Fruit fly (Drosophila melanogaster): Measurements from ENCODE around the gene SNF4Agamma.

SNF4Agamma gene

dm6 chr3R:21151090-21151870 lies 10.7 kb downstream of the SNF4Agamma start:
- TF ChIP-seq fd59A (GFP tag; optimal IDR thresholded peaks at IDR 0.05) (no peak), Met (GFP tag; optimal IDR thresholded peaks at IDR 0.05) (peak; percentile 47), CG9139 (GFP tag; optimal IDR thresholded peaks at IDR 0.05) (no peak), CG4318 (GFP tag; optimal IDR thresholded peaks at IDR 0.05) (no peak), net (GFP tag; optimal IDR thresholded peaks at IDR 0.05) (peak; percentile 40), achi (GFP tag; optimal IDR thresholded peaks at IDR 0.05) (peak; percentile 23), CG8119 (GFP tag; IDR thresholded peaks at IDR 0.05) (peak; percentile 52; the same call in 2 of the 3 replicates), fd85E (GFP tag; optimal IDR thresholded peaks at IDR 0.05) (no peak), dac (GFP tag; optimal IDR thresholded peaks at IDR 0.05) (no peak), fkh (GFP tag; optimal IDR thresholded peaks at IDR 0.05) (no peak), Eip75B (GFP tag; optimal IDR thresholded peaks at IDR 0.05) (no peak), Sox14 (GFP tag; optimal IDR thresholded peaks at IDR 0.05) (peak; percentile 13), ss (GFP tag; optimal IDR thresholded peaks at IDR 0.05) (no peak), OdsH (GFP tag; optimal IDR thresholded peaks at IDR 0.05) (peak; percentile 45), CG7368 (GFP tag; optimal IDR thresholded peaks at IDR 0.05) (no peak), vri (GFP tag; optimal IDR thresholded peaks at IDR 0.05) (peak; percentile 35), topi (GFP tag; optimal IDR thresholded peaks at IDR 0.05) (peak; percentile 23), CG3032 (tag; optimal IDR thresholded peaks at IDR 0.05) (peak; percentile 4), CG10669 (GFP tag; optimal IDR thresholded peaks at IDR 0.05) (no peak), cyc (GFP tag; optimal IDR thresholded peaks at IDR 0.05) (no peak), Smox (GFP tag; optimal IDR thresholded peaks at IDR 0.05) (peak; percentile 41), CG11902 (GFP tag; optimal IDR thresholded peaks at IDR 0.05) (no peak), svp (GFP tag) (peak; percentile 54), Sox102F (GFP tag; optimal IDR thresholded peaks at IDR 0.05) (peak; percentile 8), CG3919 (GFP tag; optimal IDR thresholded peaks at IDR 0.05) (no peak), pdm3 (GFP tag; optimal IDR thresholded peaks at IDR 0.05) (peak; percentile 27), CG6276 (GFP tag; optimal IDR thresholded peaks at IDR 0.05) (no peak), CG11294 (GFP tag; IDR thresholded peaks at IDR 0.05) (peak; percentile 44; the same call in 1 of the 2 replicates), spab (GFP tag; optimal IDR thresholded peaks at IDR 0.05) (no peak), CG6854 (GFP tag; optimal IDR thresholded peaks at IDR 0.05) (no peak), Hr38 (GFP tag; optimal IDR thresholded peaks at IDR 0.05) (no peak), CG8319 (GFP tag; optimal IDR thresholded peaks at IDR 0.05) (no peak), CG6792 (GFP tag; optimal IDR thresholded peaks at IDR 0.05) (no peak), CG32006 (GFP tag; optimal IDR thresholded peaks at IDR 0.05) (peak; percentile 32), Eip78C (GFP tag) (peak; percentile 55), Lpt (GFP tag; optimal IDR thresholded peaks at IDR 0.05) (peak; percentile 5), Blimp-1 (GFP tag; optimal IDR thresholded peaks at IDR 0.05) (no peak), Ets21C (GFP tag; optimal IDR thresholded peaks at IDR 0.05) (peak; percentile 5), eg (GFP tag; IDR thresholded peaks at IDR 0.05) (peak; percentile 62; the same call in 1 of the 3 replicates), Gug (GFP tag; IDR thresholded peaks at IDR 0.05) (peak; percentile 65; the same call in 1 of the 2 replicates), CG31627 (GFP tag; optimal IDR thresholded peaks at IDR 0.05) (peak; percentile 48), CG1621 (tag; optimal IDR thresholded peaks at IDR 0.05) (no peak), dsx (GFP tag; optimal IDR thresholded peaks at IDR 0.05; ENCODE audit: poor library complexity, severe bottlenecking) (no peak), Sox15 (GFP tag; optimal IDR thresholded peaks at IDR 0.05) (no peak), Eip93F (GFP tag; optimal IDR thresholded peaks at IDR 0.05) (no peak), acj6 (GFP tag; optimal IDR thresholded peaks at IDR 0.05) (peak; percentile 43), CG6163 (GFP tag; IDR thresholded peaks at IDR 0.05) (0 out of 3 replicates have a peak, but pooled peaks have one; percentile 15), CG6808 (GFP tag; optimal IDR thresholded peaks at IDR 0.05) (no peak), CG8632 (GFP tag; optimal IDR thresholded peaks at IDR 0.05) (peak; percentile 43), CG15336 (GFP tag; IDR thresholded peaks at IDR 0.05) (peak; percentile 73), CG11762 (GFP tag; optimal IDR thresholded peaks at IDR 0.05; ENCODE audit: insufficient read depth) (no peak)
